Worm (Caenorhabditis elegans) whole organism, late embryonic: Measurements from ENCODE around the gene grp-1.
A peak's percentile ranks its signal among the peaks of the same experiment; 100 is the strongest.

Experiments used
- C08G9.2 ChIP-seq: sonication (generic microtip); optimal IDR thresholded peaks from 2 replicates; lab custom pipeline; 2016; ENCODE audit warnings: mild to moderate bottlenecking, missing genetic modification characterization, moderate library complexity, missing compliant biosample characterization
- F13H6.1 ChIP-seq: sonication (generic microtip); optimal IDR thresholded peaks from 2 replicates; lab custom pipeline; 2016; ENCODE audit warnings: missing genetic modification characterization, missing compliant biosample characterization
- T23F11.4 ChIP-seq: fragments of 200-800 bp; sonication (Bioruptor generic); optimal IDR thresholded peaks from 2 replicates; lab custom pipeline; 2018; ENCODE audit warnings: mild to moderate bottlenecking, missing genetic modification characterization, missing compliant biosample characterization
- Y22D7AL.16 ChIP-seq: sonication (generic microtip); optimal IDR thresholded peaks from 2 replicates; lab custom pipeline; 2016; ENCODE audit warnings: missing genetic modification characterization, missing compliant biosample characterization
- ahr-1 ChIP-seq: sonication (generic microtip); optimal IDR thresholded peaks from 2 replicates; lab custom pipeline; 2016; ENCODE audit warnings: missing genetic modification characterization, missing compliant biosample characterization
- ama-1 ChIP-seq: fragments of 150-350 bp; optimal IDR thresholded peaks from 2 replicates; lab custom pipeline; 2014
- ceh-14 ChIP-seq: sonication (generic microtip); optimal IDR thresholded peaks from 2 replicates; lab custom pipeline; 2016; ENCODE audit warnings: missing genotype, missing genetic modification characterization, missing compliant biosample characterization
- ceh-18 ChIP-seq: sonication (generic microtip); optimal IDR thresholded peaks from 2 replicates; lab custom pipeline; 2016; ENCODE audit warnings: missing genetic modification characterization, missing compliant biosample characterization
- ceh-19 ChIP-seq: fragments of 200-800 bp; sonication (Bioruptor generic); optimal IDR thresholded peaks from 2 replicates; lab custom pipeline; 2018; ENCODE audit warnings: mild to moderate bottlenecking, missing genetic modification characterization, missing compliant biosample characterization
- ceh-24 ChIP-seq: sonication (generic microtip); optimal IDR thresholded peaks from 2 replicates; lab custom pipeline; 2016; ENCODE audit warnings: mild to moderate bottlenecking, missing genetic modification characterization, missing compliant biosample characterization
- ceh-30 ChIP-seq: fragments of 150-350 bp; optimal IDR thresholded peaks from 2 replicates; lab custom pipeline; 2014; ENCODE audit warnings: missing biosample characterization, missing genetic modification characterization
- ceh-31 ChIP-seq: sonication (generic microtip); optimal IDR thresholded peaks from 2 replicates; lab custom pipeline; 2016; ENCODE audit warnings: missing genetic modification characterization, missing compliant biosample characterization
- ceh-34 ChIP-seq: sonication (generic microtip); optimal IDR thresholded peaks from 2 replicates; lab custom pipeline; 2016; ENCODE audit warnings: mild to moderate bottlenecking, missing genetic modification characterization, missing compliant biosample characterization
- ceh-45 ChIP-seq: fragments of 200-800 bp; sonication (Bioruptor generic); IDR thresholded peaks from 2 replicates; pipeline ENCODE4 v1.3.6; 2022; ENCODE audit warnings: missing genetic modification reagents, missing genetic modification characterization, missing compliant biosample characterization
- ceh-48 ChIP-seq: sonication (generic microtip); optimal IDR thresholded peaks from 2 replicates; lab custom pipeline; 2016; ENCODE audit warnings: missing genetic modification characterization, inconsistent platforms, missing compliant biosample characterization
- ceh-6 ChIP-seq: fragments of 200-800 bp; sonication (Bioruptor generic); optimal IDR thresholded peaks from 2 replicates; lab custom pipeline; 2018; ENCODE audit warnings: mild to moderate bottlenecking, missing genetic modification characterization, missing compliant biosample characterization
- ceh-9 ChIP-seq: sonication (generic microtip); optimal IDR thresholded peaks from 2 replicates; lab custom pipeline; 2016; ENCODE audit warnings: mild to moderate bottlenecking, missing genetic modification characterization, inconsistent platforms, missing compliant biosample characterization
- che-1 ChIP-seq: sonication (generic microtip); optimal IDR thresholded peaks from 2 replicates; lab custom pipeline; 2016; ENCODE audit warnings: mild to moderate bottlenecking, missing genetic modification characterization, missing compliant biosample characterization
- dve-1 ChIP-seq: sonication (generic microtip); optimal IDR thresholded peaks from 2 replicates; lab custom pipeline; 2017; ENCODE audit warnings: antibody characterized with exemption, mild to moderate bottlenecking, missing genetic modification characterization, missing compliant biosample characterization
- elt-2 ChIP-seq: sonication (generic microtip); optimal IDR thresholded peaks from 2 replicates; lab custom pipeline; 2016; ENCODE audit warnings: missing genetic modification reagents, missing genetic modification characterization, missing compliant biosample characterization
- ets-4 ChIP-seq: sonication (generic microtip); optimal IDR thresholded peaks from 2 replicates; lab custom pipeline; 2016; ENCODE audit warnings: missing genetic modification characterization, missing compliant biosample characterization
- eyg-1 ChIP-seq: sonication (generic microtip); optimal IDR thresholded peaks from 2 replicates; lab custom pipeline; 2016; ENCODE audit warnings: missing genotype, missing genetic modification characterization, missing compliant biosample characterization
- fax-1 ChIP-seq: sonication (generic microtip); optimal IDR thresholded peaks from 2 replicates; lab custom pipeline; 2016; ENCODE audit warnings: missing genotype, missing genetic modification characterization, missing compliant biosample characterization
- fkh-10 ChIP-seq: fragments of 150-350 bp; optimal IDR thresholded peaks from 2 replicates; lab custom pipeline; 2014; ENCODE audit warnings: missing biosample characterization, missing genetic modification reagents, missing genetic modification characterization
- fkh-6 ChIP-seq: sonication (generic microtip); optimal IDR thresholded peaks from 2 replicates; lab custom pipeline; 2016; ENCODE audit warnings: missing genetic modification characterization, missing compliant biosample characterization
- hlh-13 ChIP-seq: fragments of 200-800 bp; sonication (Bioruptor generic); optimal IDR thresholded peaks from 2 replicates; lab custom pipeline; 2018; ENCODE audit warnings: mild to moderate bottlenecking, missing genetic modification characterization, missing compliant biosample characterization
- hlh-15 ChIP-seq: sonication (generic microtip); optimal IDR thresholded peaks from 2 replicates; lab custom pipeline; 2016; ENCODE audit warnings: missing genetic modification characterization, missing compliant biosample characterization
- hlh-30 ChIP-seq: sonication (generic microtip); optimal IDR thresholded peaks from 2 replicates; lab custom pipeline; 2017; ENCODE audit warnings: antibody characterized with exemption, missing genetic modification characterization, missing compliant biosample characterization; ENCODE audit not compliant: insufficient read depth
- hlh-6 ChIP-seq: sonication (generic microtip); optimal IDR thresholded peaks from 2 replicates; lab custom pipeline; 2016; ENCODE audit warnings: missing genotype, missing genetic modification characterization, missing compliant biosample characterization
- hlh-8 ChIP-seq: sonication (generic microtip); optimal IDR thresholded peaks from 2 replicates; lab custom pipeline; 2016; ENCODE audit warnings: missing genotype, missing genetic modification characterization, missing compliant biosample characterization
- lim-6 ChIP-seq: sonication (generic microtip); optimal IDR thresholded peaks from 2 replicates; lab custom pipeline; 2016; ENCODE audit warnings: missing genetic modification characterization, missing compliant biosample characterization
- lin-11 ChIP-seq: fragments of 200-800 bp; sonication (Bioruptor generic); optimal IDR thresholded peaks from 2 replicates; lab custom pipeline; 2018; ENCODE audit warnings: mild to moderate bottlenecking, missing genetic modification characterization, missing compliant biosample characterization
- madf-2 ChIP-seq: sonication (generic microtip); optimal IDR thresholded peaks from 2 replicates; lab custom pipeline; 2017; ENCODE audit warnings: missing genetic modification characterization, missing compliant biosample characterization
- mec-3 ChIP-seq: sonication (generic microtip); optimal IDR thresholded peaks from 2 replicates; lab custom pipeline; 2016; ENCODE audit warnings: borderline replicate concordance, missing genetic modification characterization, missing compliant biosample characterization
- nhr-11 ChIP-seq: fragments of 150-350 bp; optimal IDR thresholded peaks from 2 replicates; lab custom pipeline; 2014; ENCODE audit warnings: missing biosample characterization, missing genetic modification characterization
- pag-3 ChIP-seq: sonication (generic microtip); optimal IDR thresholded peaks from 2 replicates; lab custom pipeline; 2016; ENCODE audit warnings: missing compliant biosample characterization, missing genetic modification characterization, borderline replicate concordance
- pat-9 ChIP-seq: fragments of 200-800 bp; sonication (Bioruptor generic); optimal IDR thresholded peaks from 2 replicates; lab custom pipeline; 2018; ENCODE audit warnings: mild to moderate bottlenecking, missing genetic modification characterization, moderate library complexity, missing compliant biosample characterization
- pha-2 ChIP-seq: sonication (generic microtip); optimal IDR thresholded peaks from 2 replicates; lab custom pipeline; 2017; ENCODE audit warnings: mild to moderate bottlenecking, missing genetic modification characterization, missing compliant biosample characterization
- pha-4 ChIP-seq: fragments of 150-350 bp; optimal IDR thresholded peaks from 2 replicates; lab custom pipeline; 2018; ENCODE audit warnings: missing biosample characterization, missing genetic modification reagents, missing genetic modification characterization
- pros-1 ChIP-seq: fragments of 150-350 bp; optimal IDR thresholded peaks from 2 replicates; lab custom pipeline; 2014; ENCODE audit warnings: missing biosample characterization, missing genetic modification reagents, missing genetic modification characterization
- ref-2 ChIP-seq: sonication (generic microtip); optimal IDR thresholded peaks from 2 replicates; lab custom pipeline; 2016; ENCODE audit warnings: missing genetic modification characterization, missing compliant biosample characterization
- rnt-1 ChIP-seq: sonication (generic microtip); optimal IDR thresholded peaks from 2 replicates; lab custom pipeline; 2016; ENCODE audit warnings: missing genetic modification characterization, missing compliant biosample characterization
- sdc-2 ChIP-seq: sonication (generic microtip); optimal IDR thresholded peaks from 2 replicates; lab custom pipeline; 2016; ENCODE audit warnings: missing genotype, missing genetic modification characterization, missing compliant biosample characterization
- sox-2 ChIP-seq: fragments of 200-800 bp; sonication (Bioruptor generic); IDR thresholded peaks from 2 replicates; pipeline ENCODE4 v1.3.6; 2022; ENCODE audit warnings: missing genetic modification reagents, missing genetic modification characterization, missing compliant biosample characterization
- sox-4 ChIP-seq: sonication (generic microtip); optimal IDR thresholded peaks from 2 replicates; lab custom pipeline; 2017; ENCODE audit warnings: mild to moderate bottlenecking, missing genetic modification characterization, inconsistent platforms, missing compliant biosample characterization
- syd-9 ChIP-seq: sonication (generic microtip); optimal IDR thresholded peaks from 2 replicates; lab custom pipeline; 2016; ENCODE audit warnings: mild to moderate bottlenecking, missing genetic modification characterization, moderate library complexity, missing compliant biosample characterization
- tbx-7 ChIP-seq: sonication (generic microtip); optimal IDR thresholded peaks from 2 replicates; lab custom pipeline; 2016; ENCODE audit warnings: missing genotype, missing genetic modification characterization, missing compliant biosample characterization
- ttx-3 ChIP-seq: sonication (generic microtip); optimal IDR thresholded peaks from 2 replicates; lab custom pipeline; 2016; ENCODE audit warnings: missing genetic modification reagents, missing genetic modification characterization, missing compliant biosample characterization
- unc-3 ChIP-seq, 2 experiments: fragments of 200-800 bp in 1 of 2; sonication (Bioruptor generic) in 1 of 2; sonication (generic microtip) in 1 of 2; conservative IDR thresholded peaks in 1 of 2; optimal IDR thresholded peaks in 1 of 2; 2 replicates each; pipeline versions ENCODE4 v1.3.6 to Lab custom; 2016 to 2022; ENCODE audit warnings: missing compliant biosample characterization in 2 of 2, missing genetic modification characterization in 2 of 2, missing genetic modification reagents in 1 of 2
- unc-42 ChIP-seq: sonication (generic microtip); optimal IDR thresholded peaks from 2 replicates; lab custom pipeline; 2016; ENCODE audit warnings: missing genotype, missing genetic modification characterization, missing compliant biosample characterization
- unc-86 ChIP-seq: sonication (generic microtip); optimal IDR thresholded peaks from 2 replicates; lab custom pipeline; 2016; ENCODE audit warnings: missing genetic modification characterization, missing compliant biosample characterization
- zip-5 ChIP-seq: sonication (generic microtip); optimal IDR thresholded peaks from 2 replicates; lab custom pipeline; 2016; ENCODE audit warnings: missing genetic modification characterization, missing compliant biosample characterization
- ztf-16 ChIP-seq: sonication (generic microtip); optimal IDR thresholded peaks from 2 replicates; lab custom pipeline; 2017; ENCODE audit warnings: missing genetic modification characterization, missing compliant biosample characterization

Gene grp-1

ce11 chrIII:8043784-8044183 is 41.7 kb upstream of the grp-1 start:
- peak; percentile 99 for TF ChIP-seq T23F11.4
- TF ChIP-seq ceh-31: peak; percentile 100
- no peak for TF ChIP-seq pha-4 (tag; lab: Kevin White, UChicago)
- TF ChIP-seq fkh-10 (GFP tag; lab: Kevin White, UChicago): peak; percentile 42
- TF ChIP-seq ceh-45 (GFP tag; lab: Robert Waterston, UW): peak; percentile 100
- TF ChIP-seq ceh-48 (tag; lab: Kevin White, UChicago): peak; percentile 99
- TF ChIP-seq ahr-1: peak; percentile 100
- TF ChIP-seq madf-2 (tag; lab: Kevin White, UChicago): peak; percentile 100
- peak; percentile 100 for TF ChIP-seq syd-9
- TF ChIP-seq hlh-13: peak; percentile 99
- TF ChIP-seq ceh-18 (tag; lab: Kevin White, UChicago): peak; percentile 100
- peak; percentile 100 for TF ChIP-seq hlh-15 (tag; lab: Kevin White, UChicago)
- TF ChIP-seq pha-2 (tag; lab: Kevin White, UChicago): peak; percentile 98
- TF ChIP-seq lin-11 (tag; lab: Kevin White, UChicago): peak; percentile 96
- TF ChIP-seq unc-3 (GFP tag; conservative IDR thresholded peaks at IDR 0.05; lab: Robert Waterston, UW): peak; percentile 100
- TF ChIP-seq unc-3 (tag; optimal IDR thresholded peaks at IDR 0.05; lab: Kevin White, UChicago): peak; percentile 100
- TF ChIP-seq zip-5: peak; percentile 100
- TF ChIP-seq ttx-3 (tag; lab: Kevin White, UChicago): peak; percentile 100
- peak; percentile 100 for TF ChIP-seq pag-3 (tag; lab: Kevin White, UChicago)
- TF ChIP-seq sox-4 (tag; lab: Kevin White, UChicago): peak; percentile 99
- TF ChIP-seq fkh-6: peak; percentile 99
- peak; percentile 100 for TF ChIP-seq ceh-19 (GFP tag; lab: Kevin White, UChicago)
- peak; percentile 100 for TF ChIP-seq ceh-14
- peak; percentile 99 for TF ChIP-seq pat-9 (tag; lab: Kevin White, UChicago)
- peak; percentile 100 for TF ChIP-seq elt-2 (tag; lab: Kevin White, UChicago)
- TF ChIP-seq che-1: peak; percentile 96
- TF ChIP-seq unc-42: peak; percentile 100
- peak; percentile 98 for TF ChIP-seq ceh-6 (GFP tag; lab: Kevin White, UChicago)
- peak; percentile 100 for TF ChIP-seq mec-3 (tag; lab: Kevin White, UChicago)
- peak; percentile 53 for TF ChIP-seq pros-1 (tag; lab: Kevin White, UChicago)
- peak; percentile 96 for TF ChIP-seq sdc-2 (tag; lab: Kevin White, UChicago)
- peak; percentile 100 for TF ChIP-seq Y22D7AL.16
- TF ChIP-seq ama-1 (lab: Kevin White, UChicago): no peak
- peak; percentile 100 for TF ChIP-seq hlh-8 (tag; lab: Kevin White, UChicago)
- peak; percentile 100 for TF ChIP-seq lim-6 (tag; lab: Kevin White, UChicago)
- TF ChIP-seq hlh-30 (tag; lab: Kevin White, UChicago): peak; percentile 76
- peak; percentile 100 for TF ChIP-seq unc-86 (tag; lab: Kevin White, UChicago)
- peak; percentile 97 for TF ChIP-seq sox-2 (GFP tag; lab: Robert Waterston, UW)
- TF ChIP-seq ztf-16 (tag; lab: Kevin White, UChicago): peak; percentile 100
- peak; percentile 100 for TF ChIP-seq C08G9.2 (tag; lab: Kevin White, UChicago)
- TF ChIP-seq hlh-6 (tag; lab: Kevin White, UChicago): peak; percentile 100
- TF ChIP-seq ceh-34 (tag; lab: Kevin White, UChicago): peak; percentile 100
- TF ChIP-seq ceh-24 (tag; lab: Kevin White, UChicago): peak; percentile 98
- peak; percentile 100 for TF ChIP-seq fax-1 (tag; lab: Kevin White, UChicago)
- peak; percentile 98 for TF ChIP-seq dve-1 (tag; lab: Kevin White, UChicago)
- TF ChIP-seq ref-2 (tag; lab: Kevin White, UChicago): peak; percentile 100
- TF ChIP-seq ceh-30 (tag; lab: Kevin White, UChicago): no peak
- peak; percentile 100 for TF ChIP-seq tbx-7 (tag; lab: Kevin White, UChicago)
- TF ChIP-seq F13H6.1 (tag; lab: Kevin White, UChicago): peak; percentile 100
- TF ChIP-seq eyg-1 (tag; lab: Kevin White, UChicago): peak; percentile 100
- TF ChIP-seq ceh-9: peak; percentile 91
- TF ChIP-seq ets-4 (tag; lab: Kevin White, UChicago): peak; percentile 100
- peak; percentile 100 for TF ChIP-seq rnt-1 (tag; lab: Kevin White, UChicago)
- TF ChIP-seq nhr-11: no peak
